Fruit fly (Drosophila melanogaster): ENCODE data around the gene ebi.

The ebi gene

DNA sequence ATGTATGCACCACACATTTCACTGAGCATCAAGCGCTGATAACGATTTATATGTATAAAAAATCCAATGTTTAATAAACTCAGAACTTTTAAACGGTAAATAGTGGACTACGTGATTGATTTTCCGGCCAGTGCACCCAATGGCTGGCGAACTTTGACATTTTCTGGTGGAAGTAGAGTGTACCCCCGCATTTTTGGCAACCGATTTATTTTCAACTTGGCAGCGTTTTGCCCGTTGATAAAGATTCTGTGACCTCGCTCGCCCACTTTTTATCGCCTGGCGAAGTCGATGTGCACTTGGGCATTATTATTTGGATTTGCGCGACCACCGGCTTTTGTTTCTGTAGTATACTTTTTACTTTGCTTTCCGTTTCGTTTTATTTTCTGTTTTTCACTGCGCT is 973 bp upstream of the ebi start:
- no peak for TF ChIP-seq CG8478 (optimal IDR thresholded peaks at IDR 0.05)
- TF ChIP-seq CTCF (optimal IDR thresholded peaks at IDR 0.05) = no peak

dm6 chr2L:419620-420184 is 4.8 kb downstream of the ebi start, which contains the start of the genes CG13690 and RpLP1:
Gene CG13690 (minus strand): TSS chr2L:419652.
Gene RpLP1 (plus strand): TSS chr2L:419952.
- TF ChIP-seq CTCF (optimal IDR thresholded peaks at IDR 0.05) (peak in 1 of 2 experiments; percentile 9), CG8478 (optimal IDR thresholded peaks at IDR 0.05) (no peak)

- TF ChIP-seq CTCF (optimal IDR thresholded peaks at IDR 0.05) (peak; percentile 92 to 94), CG8478 (optimal IDR thresholded peaks at IDR 0.05) (no peak)
Observed at dm6 chr2L:421119-421821, 6.4 kb downstream of the ebi start, which contains the start of the genes CG11885 and CG13692. Gene CG11885 (minus strand): TSS chr2L:421450. Gene CG13692 (plus strand): TSS chr2L:421771.

- no peak for TF ChIP-seq CG8478 (optimal IDR thresholded peaks at IDR 0.05)
- TF ChIP-seq CTCF (optimal IDR thresholded peaks at IDR 0.05) = no peak
Observed at dm6 chr2L:422573-422972, 7.7 kb downstream of the ebi start, which contains the start of gene BBS8. Gene BBS8 (plus strand): TSS chr2L:422873.

DNA sequence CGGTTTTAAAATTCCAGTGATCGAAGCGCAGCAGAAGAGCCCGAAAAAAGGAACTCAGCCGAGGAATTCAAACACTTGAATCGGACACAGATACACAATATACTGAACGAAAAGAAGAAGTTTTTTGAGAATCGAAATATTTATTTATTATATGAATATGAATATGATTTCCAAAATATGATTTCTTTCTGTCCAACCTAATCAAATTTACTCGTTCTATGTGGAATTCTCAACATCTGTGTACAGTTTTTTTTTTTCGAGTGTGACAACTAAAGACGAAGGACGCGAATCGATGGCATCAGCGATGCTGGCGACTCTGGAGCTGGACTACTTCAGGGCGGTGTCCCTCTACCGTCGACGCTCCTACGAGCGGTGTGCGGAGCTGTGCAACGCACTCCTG is 8.3 kb downstream of the ebi start:
- TF ChIP-seq CG8478 (optimal IDR thresholded peaks at IDR 0.05) (no peak), CTCF (optimal IDR thresholded peaks at IDR 0.05) (no peak)

DNA sequence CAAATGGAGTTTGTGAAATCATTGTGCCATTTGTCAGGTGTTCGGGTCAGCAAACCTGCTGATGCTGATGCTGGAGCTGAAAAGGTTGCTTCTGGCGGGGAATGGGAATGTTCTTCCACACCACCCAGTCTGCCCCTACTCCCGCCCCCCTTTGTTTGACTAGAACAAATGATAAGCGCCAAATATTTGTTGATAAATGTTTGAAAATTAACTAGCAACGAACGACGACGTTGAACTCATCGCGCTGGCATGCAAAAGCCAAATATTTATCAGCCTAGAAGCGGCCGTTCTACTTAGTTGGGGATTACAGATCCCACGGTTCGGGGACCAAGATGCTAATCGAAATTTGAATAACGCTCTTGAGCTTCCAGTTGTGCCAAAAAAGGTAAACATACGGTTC is 10.6 kb downstream of the ebi start:
- TF ChIP-seq CTCF (optimal IDR thresholded peaks at IDR 0.05) (no peak), CG8478 (optimal IDR thresholded peaks at IDR 0.05) (no peak)

DNA sequence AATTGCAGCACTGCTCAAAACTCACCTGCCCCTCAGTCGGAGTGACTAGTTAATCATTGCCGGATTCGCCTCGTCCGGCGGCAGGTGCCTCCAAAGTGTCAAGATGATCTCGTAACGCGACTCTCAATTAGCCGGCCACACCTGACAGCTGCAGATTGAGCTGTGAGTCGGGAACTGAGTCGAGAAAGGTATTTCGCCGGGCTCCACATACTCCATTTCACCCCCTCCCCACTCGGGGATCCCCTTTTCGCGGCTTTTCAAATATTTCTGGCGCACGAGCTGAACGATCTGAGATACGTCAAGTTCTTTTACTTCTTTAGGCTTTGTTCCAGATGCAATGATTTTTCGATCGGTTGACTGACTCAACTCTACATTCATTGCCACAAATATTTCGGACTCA is 11.6 kb downstream of the ebi start:
- no peak for TF ChIP-seq CTCF (optimal IDR thresholded peaks at IDR 0.05)
- no peak for TF ChIP-seq CG8478 (optimal IDR thresholded peaks at IDR 0.05)

- TF ChIP-seq CG8478 (optimal IDR thresholded peaks at IDR 0.05) = no peak
- no peak for TF ChIP-seq CTCF (optimal IDR thresholded peaks at IDR 0.05)
Observed at dm6 chr2L:427338-428234, 12.7 kb downstream of the ebi start.

- TF ChIP-seq CTCF (optimal IDR thresholded peaks at IDR 0.05) = no peak
- TF ChIP-seq CG8478 (optimal IDR thresholded peaks at IDR 0.05) = no peak
Observed at dm6 chr2L:428380-428989, 13.6 kb downstream of the ebi start.

dm6 chr2L:429680-430484 is 15.0 kb downstream of the ebi start:
- no peak for TF ChIP-seq CG8478 (optimal IDR thresholded peaks at IDR 0.05)
- no peak for TF ChIP-seq CTCF (optimal IDR thresholded peaks at IDR 0.05)

DNA sequence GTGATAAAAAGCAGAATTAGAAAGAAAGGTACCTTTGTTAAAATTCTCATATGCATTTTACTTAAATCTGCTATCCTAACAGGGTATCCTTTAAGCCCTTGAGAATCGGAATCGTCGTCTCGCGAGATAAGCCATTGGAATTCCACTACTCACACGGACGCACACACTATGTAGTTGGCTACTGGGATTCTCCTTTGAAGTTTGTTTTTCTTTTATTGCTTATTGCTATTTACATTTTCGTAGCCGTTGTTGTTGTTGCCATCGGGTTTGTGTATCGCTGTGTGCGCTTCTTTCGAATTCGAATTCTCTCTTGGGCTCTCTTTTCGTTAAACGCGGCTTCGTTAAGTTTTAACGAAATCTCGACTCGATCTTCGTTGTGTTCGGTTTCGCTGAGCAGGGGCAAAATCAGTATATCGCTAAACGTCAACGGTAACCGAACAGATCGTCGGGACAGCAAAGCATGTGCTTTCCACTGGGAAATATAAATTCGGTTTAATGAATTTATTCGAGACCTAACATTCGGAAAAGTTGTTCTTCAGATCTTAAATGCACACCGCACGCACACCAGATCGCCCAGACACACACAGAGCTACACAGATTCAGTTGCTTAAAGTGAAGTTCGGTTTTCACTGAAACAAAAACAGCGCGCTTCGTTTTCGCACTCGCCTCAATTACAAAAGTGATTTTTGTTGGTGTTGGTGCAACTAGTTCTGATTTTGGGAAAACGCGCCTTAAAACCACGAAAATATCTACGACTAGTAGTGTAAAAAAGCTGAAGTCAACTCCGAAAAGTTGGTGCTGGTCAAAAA is 16.2 kb downstream of the ebi start, which contains the start of gene ex:
ex (plus strand) TSS at position 408 of the 809 bp plus-strand sequence.
- TF ChIP-seq CG8478 (optimal IDR thresholded peaks at IDR 0.05) = no peak
- TF ChIP-seq CTCF (optimal IDR thresholded peaks at IDR 0.05) = peak in 1 of 2 experiments; percentile 24

- TF ChIP-seq CTCF (optimal IDR thresholded peaks at IDR 0.05) = no peak
- TF ChIP-seq CG8478 (optimal IDR thresholded peaks at IDR 0.05) = no peak
Observed at dm6 chr2L:431629-431984, 16.7 kb downstream of the ebi start.

- TF ChIP-seq CTCF (optimal IDR thresholded peaks at IDR 0.05) = no peak
- TF ChIP-seq CG8478 (optimal IDR thresholded peaks at IDR 0.05) = no peak
Observed at dm6 chr2L:432119-432518, 17.3 kb downstream of the ebi start.
